Worm (Caenorhabditis elegans) whole organism, L2 larva: ENCODE data around the gene F26A1.1.

Experiments
- C34F6.9 ChIP-seq: fragments of 150-350 bp; optimal IDR thresholded peaks from 2 replicates; lab custom pipeline; 2014; ENCODE audit warnings: missing biosample characterization, missing genetic modification characterization
- F13H6.1 ChIP-seq: sonication (generic microtip); optimal IDR thresholded peaks from 2 replicates; lab custom pipeline; 2016; ENCODE audit warnings: missing genetic modification characterization, missing compliant biosample characterization
- R02D3.7 ChIP-seq: fragments of 150-350 bp; optimal IDR thresholded peaks from 2 replicates; lab custom pipeline; 2014; ENCODE audit warnings: missing biosample characterization, missing genetic modification characterization
- Y55F3AM.14 ChIP-seq: fragments of 200-800 bp; sonication (Bioruptor generic); optimal IDR thresholded peaks from 2 replicates; lab custom pipeline; 2018; ENCODE audit warnings: mild to moderate bottlenecking, missing genetic modification characterization, missing compliant biosample characterization
- alr-1 ChIP-seq: fragments of 150-350 bp; optimal IDR thresholded peaks from 2 replicates; lab custom pipeline; 2014; ENCODE audit warnings: missing biosample characterization, missing genetic modification characterization
- aly-2 ChIP-seq: fragments of 150-350 bp; optimal IDR thresholded peaks from 2 replicates; lab custom pipeline; 2014; ENCODE audit warnings: missing biosample characterization, missing genetic modification characterization
- blmp-1 ChIP-seq: sonication (generic microtip); optimal IDR thresholded peaks from 2 replicates; lab custom pipeline; 2017; ENCODE audit warnings: missing genetic modification characterization, mild to moderate bottlenecking, missing compliant biosample characterization, antibody characterized with exemption, moderate library complexity; ENCODE audit not compliant: insufficient read depth
- ceh-16 ChIP-seq: fragments of 150-350 bp; optimal IDR thresholded peaks from 2 replicates; lab custom pipeline; 2014; ENCODE audit warnings: missing biosample characterization, missing genetic modification characterization
- dmd-4 ChIP-seq: sonication (generic microtip); optimal IDR thresholded peaks from 2 replicates; lab custom pipeline; 2017; ENCODE audit warnings: missing biosample characterization, missing genetic modification characterization
- egl-27 ChIP-seq: sonication (generic microtip); optimal IDR thresholded peaks from 3 replicates; lab custom pipeline; 2017; ENCODE audit warnings: missing biosample characterization, missing genetic modification reagents, missing genetic modification characterization
- elt-1 ChIP-seq: fragments of 150-350 bp; optimal IDR thresholded peaks from 2 replicates; lab custom pipeline; 2014; ENCODE audit warnings: missing biosample characterization, missing genetic modification characterization
- elt-3 ChIP-seq: sonication (generic microtip); optimal IDR thresholded peaks from 2 replicates; lab custom pipeline; 2017; ENCODE audit warnings: missing biosample characterization, missing genetic modification characterization
- fos-1 ChIP-seq: fragments of 150-350 bp; optimal IDR thresholded peaks from 2 replicates; lab custom pipeline; 2014; ENCODE audit warnings: missing biosample characterization, missing genetic modification characterization
- lin-11 ChIP-seq: fragments of 150-350 bp; sonication (generic microtip); optimal IDR thresholded peaks from 2 replicates; lab custom pipeline; 2014; ENCODE audit warnings: missing biosample characterization, missing genetic modification characterization, inconsistent platforms, mixed read lengths
- lin-13 ChIP-seq: fragments of 150-350 bp; optimal IDR thresholded peaks from 2 replicates; lab custom pipeline; 2014; ENCODE audit warnings: missing biosample characterization, missing genetic modification reagents, missing genetic modification characterization
- lin-39 ChIP-seq: fragments of 150-350 bp; optimal IDR thresholded peaks from 2 replicates; lab custom pipeline; 2014; ENCODE audit warnings: missing biosample characterization, missing genetic modification reagents, missing genetic modification characterization
- lsy-2 ChIP-seq, 2 experiments: fragments of 150-350 bp in 1 of 2; sonication (generic microtip) in 1 of 2; optimal IDR thresholded peaks; 2 replicates each; lab custom pipeline; 2014 to 2017; ENCODE audit warnings: missing biosample characterization in 2 of 2, missing genetic modification characterization in 2 of 2
- mab-5 ChIP-seq: fragments of 150-350 bp; optimal IDR thresholded peaks from 2 replicates; lab custom pipeline; 2014; ENCODE audit warnings: missing biosample characterization, missing genetic modification characterization
- nhr-10 ChIP-seq: sonication (generic microtip); optimal IDR thresholded peaks from 2 replicates; lab custom pipeline; 2017; ENCODE audit warnings: missing biosample characterization, missing genetic modification characterization
- nhr-11 ChIP-seq: fragments of 150-350 bp; optimal IDR thresholded peaks from 2 replicates; lab custom pipeline; 2014; ENCODE audit warnings: missing biosample characterization, missing genetic modification characterization
- nhr-129 ChIP-seq: fragments of 150-350 bp; optimal IDR thresholded peaks from 2 replicates; lab custom pipeline; 2014; ENCODE audit warnings: missing biosample characterization, missing genetic modification characterization
- nhr-23 ChIP-seq: fragments of 150-350 bp; optimal IDR thresholded peaks from 2 replicates; lab custom pipeline; 2014; ENCODE audit warnings: missing biosample characterization, missing genetic modification reagents, missing genetic modification characterization
- nhr-237 ChIP-seq: fragments of 150-350 bp; optimal IDR thresholded peaks from 2 replicates; lab custom pipeline; 2014; ENCODE audit warnings: missing biosample characterization, missing genetic modification characterization
- nhr-25 ChIP-seq: fragments of 150-350 bp; sonication (generic microtip); optimal IDR thresholded peaks from 3 replicates; lab custom pipeline; 2014; ENCODE audit warnings: missing biosample characterization, missing genetic modification characterization
- nhr-6 ChIP-seq: fragments of 150-350 bp; optimal IDR thresholded peaks from 2 replicates; lab custom pipeline; 2014; ENCODE audit warnings: missing biosample characterization, missing genetic modification characterization
- nhr-77 ChIP-seq: fragments of 150-350 bp; optimal IDR thresholded peaks from 2 replicates; lab custom pipeline; 2014; ENCODE audit warnings: missing biosample characterization, missing genetic modification characterization
- peb-1 ChIP-seq: fragments of 150-350 bp; optimal IDR thresholded peaks from 2 replicates; lab custom pipeline; 2014; ENCODE audit warnings: missing biosample characterization, missing genetic modification characterization
- sem-4 ChIP-seq: fragments of 150-350 bp; optimal IDR thresholded peaks from 2 replicates; lab custom pipeline; 2014; ENCODE audit warnings: missing biosample characterization, missing genetic modification reagents, missing genetic modification characterization
- skn-1 ChIP-seq: sonication (generic microtip); optimal IDR thresholded peaks from 2 replicates; lab custom pipeline; 2017; ENCODE audit warnings: missing biosample characterization, missing genetic modification characterization
- sma-3 ChIP-seq: sonication (generic microtip); optimal IDR thresholded peaks from 2 replicates; lab custom pipeline; 2016; ENCODE audit warnings: missing genetic modification reagents, missing genetic modification characterization, missing compliant biosample characterization
- sma-9 ChIP-seq, 2 experiments: fragments of 150-350 bp in 1 of 2; sonication (generic microtip) in 1 of 2; optimal IDR thresholded peaks; 2 replicates each; lab custom pipeline; 2014 to 2016; ENCODE audit warnings: missing genetic modification characterization in 2 of 2, mild to moderate bottlenecking in 1 of 2, missing biosample characterization in 1 of 2, missing compliant biosample characterization in 1 of 2, missing genetic modification reagents in 1 of 2, moderate library complexity in 1 of 2
- unc-39 ChIP-seq: fragments of 150-350 bp; optimal IDR thresholded peaks from 2 replicates; lab custom pipeline; 2014; ENCODE audit warnings: missing biosample characterization, missing genetic modification characterization
- unc-55 ChIP-seq: fragments of 150-350 bp; sonication (generic microtip); optimal IDR thresholded peaks from 3 replicates; lab custom pipeline; 2014; ENCODE audit warnings: missing biosample characterization, missing genetic modification reagents, missing genetic modification characterization
- unc-62 ChIP-seq: fragments of 150-350 bp; optimal IDR thresholded peaks from 2 replicates; lab custom pipeline; 2014; ENCODE audit warnings: missing biosample characterization, missing genetic modification reagents, missing genetic modification characterization
- zag-1 ChIP-seq: fragments of 150-350 bp; optimal IDR thresholded peaks from 2 replicates; lab custom pipeline; 2014; ENCODE audit warnings: missing biosample characterization, missing genetic modification characterization
- ztf-1 ChIP-seq: fragments of 200-800 bp; sonication (Bioruptor generic); conservative IDR thresholded peaks from 2 replicates; pipeline ENCODE4 v1.3.6; 2022; ENCODE audit warnings: missing genetic modification characterization, missing compliant biosample characterization
- ztf-11 ChIP-seq: sonication (generic microtip); optimal IDR thresholded peaks from 2 replicates; lab custom pipeline; 2017; ENCODE audit warnings: missing biosample characterization, missing genetic modification characterization
- ztf-4 ChIP-seq: fragments of 150-350 bp; optimal IDR thresholded peaks from 2 replicates; lab custom pipeline; 2014; ENCODE audit warnings: missing biosample characterization, missing genetic modification characterization

F26A1.1 gene

ce11 chrIII:4811195-4811594, 39.1 kb upstream of the F26A1.1 start, which contains the start of gene C38D4.7:
TSS of gene C38D4.7 (minus strand) at chrIII:4811295.
- TF ChIP-seq ztf-4 (tag; lab: Kevin White, UChicago) (no peak), sma-3 (GFP tag; lab: Kevin White, UChicago) (no peak), lin-11 (tag; lab: Kevin White, UChicago) (no peak), R02D3.7 (tag; lab: Kevin White, UChicago) (no peak), egl-27 (tag; lab: Kevin White, UChicago) (no peak), sem-4 (tag; lab: Kevin White, UChicago) (no peak), sma-9 (GFP tag; optimal IDR thresholded peaks at IDR 0.05; lab: Kevin White, UChicago) (no peak), sma-9 (tag; optimal IDR thresholded peaks at IDR 0.05; lab: Kevin White, UChicago) (no peak)

- TF ChIP-seq elt-3 (no peak), blmp-1 (tag; lab: Kevin White, UChicago) (no peak), nhr-10 (tag; lab: Kevin White, UChicago) (no peak)
Observed at ce11 chrIII:4814730-4815129, 35.6 kb upstream of the F26A1.1 start, which contains the start of gene arl-6. TSS of gene arl-6 (minus strand) at chrIII:4814830.

ce11 chrIII:4817240-4817639, 33.1 kb upstream of the F26A1.1 start, which contains the start of gene F26A1.4:
TSS of gene F26A1.4 (plus strand) at chrIII:4817540.
- no peak for TF ChIP-seq ztf-11 (tag; lab: Kevin White, UChicago)
- TF ChIP-seq aly-2 (tag; lab: Kevin White, UChicago) = no peak
- no peak for TF ChIP-seq unc-62 (GFP tag; lab: Kevin White, UChicago)

- TF ChIP-seq ztf-4 (tag; lab: Kevin White, UChicago) = no peak
- no peak for TF ChIP-seq Y55F3AM.14 (GFP tag; lab: Kevin White, UChicago)
- TF ChIP-seq unc-39 (tag; lab: Kevin White, UChicago) = no peak
- no peak for TF ChIP-seq unc-55
- TF ChIP-seq ceh-16 (tag; lab: Kevin White, UChicago) = no peak
- TF ChIP-seq blmp-1 (tag; lab: Kevin White, UChicago) = no peak
- no peak for TF ChIP-seq ztf-1
- TF ChIP-seq nhr-129 (tag; lab: Kevin White, UChicago) = no peak
- TF ChIP-seq nhr-23 = no peak
- no peak for TF ChIP-seq lin-39 (tag; lab: Kevin White, UChicago)
- TF ChIP-seq dmd-4 (tag; lab: Kevin White, UChicago) = no peak
- no peak for TF ChIP-seq peb-1 (tag; lab: Kevin White, UChicago)
- no peak for TF ChIP-seq nhr-25 (tag; lab: Kevin White, UChicago)
- TF ChIP-seq nhr-11 = no peak
- no peak for TF ChIP-seq F13H6.1
- no peak for TF ChIP-seq mab-5 (tag; lab: Kevin White, UChicago)
- no peak for TF ChIP-seq nhr-77 (tag; lab: Kevin White, UChicago)
Observed at ce11 chrIII:4819843-4820242, 30.5 kb upstream of the F26A1.1 start, which contains the start of gene F26A1.7. TSS of gene F26A1.7 (minus strand) at chrIII:4819943.

ce11 chrIII:4822140-4822539, 28.2 kb upstream of the F26A1.1 start, which contains the start of gene F26A1.8:
TSS of gene F26A1.8 (minus strand) at chrIII:4822240.
- TF ChIP-seq peb-1 (tag; lab: Kevin White, UChicago) = no peak
- TF ChIP-seq mab-5 (tag; lab: Kevin White, UChicago) = no peak
- no peak for TF ChIP-seq alr-1
- TF ChIP-seq C34F6.9 (tag; lab: Kevin White, UChicago) = no peak
- no peak for TF ChIP-seq nhr-77 (tag; lab: Kevin White, UChicago)
- no peak for TF ChIP-seq nhr-237
- no peak for TF ChIP-seq lin-13 (GFP tag; lab: Kevin White, UChicago)
- no peak for TF ChIP-seq skn-1
- no peak for TF ChIP-seq lsy-2 (tag; optimal IDR thresholded peaks at IDR 0.05; lab: Kevin White, UChicago)
- TF ChIP-seq sem-4 (tag; lab: Kevin White, UChicago) = no peak
- TF ChIP-seq aly-2 (tag; lab: Kevin White, UChicago) = no peak
- TF ChIP-seq zag-1 (tag; lab: Kevin White, UChicago) = no peak
- no peak for TF ChIP-seq Y55F3AM.14 (GFP tag; lab: Kevin White, UChicago)
- TF ChIP-seq fos-1 (tag; lab: Kevin White, UChicago) = no peak
- no peak for TF ChIP-seq unc-39 (tag; lab: Kevin White, UChicago)
- no peak for TF ChIP-seq elt-1 (tag; lab: Kevin White, UChicago)
- no peak for TF ChIP-seq nhr-6 (tag; lab: Kevin White, UChicago)
